Worm (Caenorhabditis elegans) whole organism, young adult: ENCODE measurements around the gene cua-1.
"Not testable (repeated sequence)": the region's sequence is repeated elsewhere in the genome, so short reads cannot be mapped to it uniquely, and the experiment has no call there.

Source experiments
- B0261.1 ChIP-seq: sonication (generic microtip); optimal IDR thresholded peaks from 2 replicates; lab custom pipeline; 2016; ENCODE audit warnings: mild to moderate bottlenecking, missing genetic modification characterization, moderate library complexity, missing compliant biosample characterization
- B0336.3 ChIP-seq: fragments of 200-800 bp; sonication (Bioruptor generic); IDR thresholded peaks from 2 replicates; pipeline ENCODE4 v1.3.6; 2022; ENCODE audit warnings: missing genetic modification characterization, missing compliant biosample characterization
- C06A6.2 ChIP-seq: fragments of 200-800 bp; sonication (Bioruptor generic); conservative IDR thresholded peaks from 2 replicates; pipeline ENCODE4 v1.3.6; 2022; ENCODE audit warnings: missing genetic modification characterization, missing compliant biosample characterization
- F22D6.2 ChIP-seq: sonication (generic microtip); optimal IDR thresholded peaks from 2 replicates; lab custom pipeline; 2016; ENCODE audit warnings: mild to moderate bottlenecking, missing genetic modification characterization, missing compliant biosample characterization
- F33H1.4 ChIP-seq: fragments of 200-800 bp; sonication (Bioruptor generic); IDR thresholded peaks from 2 replicates; pipeline ENCODE4 v1.3.6; 2022; ENCODE audit warnings: missing genetic modification reagents, missing genetic modification characterization, missing compliant biosample characterization
- F57A8.1 ChIP-seq: fragments of 200-800 bp; sonication (Bioruptor generic); optimal IDR thresholded peaks from 2 replicates; lab custom pipeline; 2018; ENCODE audit warnings: mild to moderate bottlenecking, missing genetic modification characterization, moderate library complexity, missing compliant biosample characterization
- Y53G8AR.9 ChIP-seq: fragments of 200-800 bp; sonication (Bioruptor generic); conservative IDR thresholded peaks from 2 replicates; pipeline ENCODE4 v1.3.6; 2022; ENCODE audit warnings: missing genetic modification reagents, missing genetic modification characterization, missing compliant biosample characterization
- Y56A3A.18 ChIP-seq: fragments of 200-800 bp; sonication (Bioruptor generic); IDR thresholded peaks from 2 replicates; pipeline ENCODE4 v1.3.6; 2022; ENCODE audit warnings: missing genetic modification reagents, missing genetic modification characterization, missing compliant biosample characterization
- Y67H2A.10 ChIP-seq: fragments of 200-800 bp; sonication (Bioruptor generic); conservative IDR thresholded peaks from 2 replicates; pipeline ENCODE4 v1.3.6; 2022; ENCODE audit warnings: missing genetic modification reagents, missing genetic modification characterization, missing compliant biosample characterization
- ZK185.1 ChIP-seq: sonication (generic microtip); optimal IDR thresholded peaks from 2 replicates; lab custom pipeline; 2016; ENCODE audit warnings: mild to moderate bottlenecking, missing genetic modification characterization, missing compliant biosample characterization; ENCODE audit not compliant: poor library complexity, severe bottlenecking
- attf-3 ChIP-seq: fragments of 200-800 bp; sonication (Bioruptor generic); conservative IDR thresholded peaks from 2 replicates; pipeline ENCODE4 v1.3.6; 2022; ENCODE audit warnings: missing genetic modification reagents, missing genetic modification characterization, missing compliant biosample characterization
- attf-5 ChIP-seq: fragments of 200-800 bp; sonication (Bioruptor generic); optimal IDR thresholded peaks from 2 replicates; lab custom pipeline; 2018; ENCODE audit warnings: mild to moderate bottlenecking, missing genetic modification characterization, missing compliant biosample characterization
- bed-1 ChIP-seq: fragments of 200-800 bp; sonication (Bioruptor generic); IDR thresholded peaks from 2 replicates; pipeline ENCODE4 v1.3.6; 2022; ENCODE audit warnings: missing genetic modification reagents, missing genetic modification characterization, missing compliant biosample characterization
- cebp-2 ChIP-seq: fragments of 200-800 bp; sonication (Bioruptor generic); IDR thresholded peaks from 2 replicates; pipeline ENCODE4 v1.3.6; 2022; ENCODE audit warnings: missing genetic modification characterization, missing compliant biosample characterization
- ceh-58 ChIP-seq: fragments of 200-800 bp; sonication (Bioruptor generic); IDR thresholded peaks from 2 replicates; pipeline ENCODE4 v1.3.6; 2022; ENCODE audit warnings: missing genetic modification characterization, missing compliant biosample characterization
- dox-1 ChIP-seq: fragments of 200-800 bp; sonication (Bioruptor generic); IDR thresholded peaks from 2 replicates; pipeline ENCODE4 v1.3.6; 2022; ENCODE audit warnings: missing genetic modification reagents, missing genetic modification characterization, missing compliant biosample characterization
- dpl-1 ChIP-seq: fragments of 150-350 bp; optimal IDR thresholded peaks from 2 replicates; lab custom pipeline; 2014; ENCODE audit warnings: missing biosample characterization, missing genetic modification reagents, missing genetic modification characterization
- ets-4 ChIP-seq: fragments of 200-800 bp; sonication (Bioruptor generic); optimal IDR thresholded peaks from 2 replicates; lab custom pipeline; 2018; ENCODE audit warnings: mild to moderate bottlenecking, missing genetic modification characterization, missing compliant biosample characterization
- hmg-1.2 ChIP-seq: fragments of 200-800 bp; sonication (Bioruptor generic); IDR thresholded peaks from 2 replicates; pipeline ENCODE4 v1.3.6; 2022; ENCODE audit warnings: missing genetic modification reagents, missing genetic modification characterization, missing compliant biosample characterization
- hmg-20 ChIP-seq: fragments of 200-800 bp; sonication (Bioruptor generic); IDR thresholded peaks from 2 replicates; pipeline ENCODE4 v1.3.6; 2022; ENCODE audit warnings: missing genetic modification reagents, missing genetic modification characterization, missing compliant biosample characterization
- let-607 ChIP-seq, 2 experiments: fragments of 200-800 bp in 1 of 2; sonication (Bioruptor generic) in 1 of 2; sonication (generic microtip) in 1 of 2; optimal IDR thresholded peaks; 2 replicates each; lab custom pipeline; 2016 to 2018; ENCODE audit warnings: mild to moderate bottlenecking in 2 of 2, missing compliant biosample characterization in 2 of 2, missing genetic modification characterization in 2 of 2, moderate library complexity in 2 of 2, missing genotype in 1 of 2
- lsl-1 ChIP-seq: fragments of 200-800 bp; sonication (Bioruptor generic); optimal IDR thresholded peaks from 2 replicates; lab custom pipeline; 2018; ENCODE audit warnings: mild to moderate bottlenecking, missing genetic modification characterization, moderate library complexity, missing compliant biosample characterization
- mel-28 ChIP-seq: sonication (generic microtip); optimal IDR thresholded peaks from 2 replicates; lab custom pipeline; 2016; ENCODE audit warnings: borderline replicate concordance, mild to moderate bottlenecking, missing genetic modification characterization, missing compliant biosample characterization
- mes-4 ChIP-seq: sonication (generic microtip); optimal IDR thresholded peaks from 2 replicates; lab custom pipeline; 2016; ENCODE audit warnings: missing genotype, missing genetic modification characterization, missing compliant biosample characterization
- nfyb-1 ChIP-seq: fragments of 200-800 bp; sonication (Bioruptor generic); IDR thresholded peaks from 2 replicates; pipeline ENCODE4 v1.3.6; 2022; ENCODE audit warnings: missing genetic modification reagents, missing genetic modification characterization, missing compliant biosample characterization
- nhr-179 ChIP-seq: sonication (generic microtip); optimal IDR thresholded peaks from 2 replicates; lab custom pipeline; 2016; ENCODE audit warnings: mild to moderate bottlenecking, missing genetic modification characterization, missing compliant biosample characterization
- nhr-90 ChIP-seq: sonication (generic microtip); optimal IDR thresholded peaks from 2 replicates; lab custom pipeline; 2016; ENCODE audit warnings: missing genotype, mild to moderate bottlenecking, missing genetic modification characterization, missing compliant biosample characterization
- rpc-1 ChIP-seq, 2 experiments: fragments of 150-350 bp in 1 of 2; sonication (generic microtip) in 1 of 2; optimal IDR thresholded peaks; 2 replicates each; lab custom pipeline; 2014 to 2018; ENCODE audit warnings: missing biosample characterization in 1 of 2, missing genetic modification characterization in 1 of 2, missing genetic modification reagents in 1 of 2, missing genotype in 1 of 2
- sea-2 ChIP-seq: fragments of 200-800 bp; sonication (Bioruptor generic); IDR thresholded peaks from 2 replicates; pipeline ENCODE4 v1.3.6; 2022; ENCODE audit warnings: missing genetic modification characterization, missing compliant biosample characterization
- snpc-1.1 ChIP-seq: sonication (generic microtip); optimal IDR thresholded peaks from 2 replicates; lab custom pipeline; 2017; ENCODE audit warnings: missing genetic modification characterization, mild to moderate bottlenecking, missing compliant biosample characterization, antibody characterized with exemption, moderate library complexity, missing genotype, missing genetic modification reagents; ENCODE audit not compliant: insufficient read depth
- snpc-3.4 ChIP-seq: sonication (generic microtip); optimal IDR thresholded peaks from 2 replicates; lab custom pipeline; 2017; ENCODE audit warnings: missing genetic modification characterization, mild to moderate bottlenecking, missing compliant biosample characterization, antibody characterized with exemption, moderate library complexity, missing genotype, missing genetic modification reagents
- tbp1 ChIP-seq: fragments of 200-800 bp; sonication (Bioruptor generic); optimal IDR thresholded peaks from 2 replicates; lab custom pipeline; 2018; ENCODE audit warnings: mild to moderate bottlenecking, missing genetic modification characterization, missing compliant biosample characterization
- zfh-2 ChIP-seq: fragments of 200-800 bp; sonication (Bioruptor generic); conservative IDR thresholded peaks from 2 replicates; pipeline ENCODE4 v1.3.6; 2022; ENCODE audit warnings: missing genetic modification reagents, missing genetic modification characterization, missing compliant biosample characterization

Gene cua-1

ce11 chrIII:13405504-13405903 lies 49.6 kb downstream of the cua-1 start, which contains the start of gene nas-1:
Gene nas-1 (plus strand): TSS chrIII:13405804.
- TF ChIP-seq mes-4 (tag; lab: Kevin White, UChicago) (no peak), F57A8.1 (GFP tag; lab: Kevin White, UChicago) (no peak), cebp-2 (GFP tag; lab: Robert Waterston, UW) (no peak), sea-2 (GFP tag; lab: Robert Waterston, UW) (no peak), ets-4 (GFP tag; lab: Kevin White, UChicago) (no peak), attf-3 (GFP tag; lab: Robert Waterston, UW) (no peak), C06A6.2 (GFP tag; lab: Robert Waterston, UW) (no peak), attf-5 (GFP tag; lab: Kevin White, UChicago) (no peak), B0336.3 (no peak), Y67H2A.10 (GFP tag; lab: Robert Waterston, UW) (no peak), ZK185.1 (tag; lab: Kevin White, UChicago) (no peak), Y53G8AR.9 (GFP tag; lab: Robert Waterston, UW) (no peak), bed-1 (GFP tag; lab: Robert Waterston, UW) (no peak), mel-28 (tag; lab: Kevin White, UChicago) (no peak)
- TF ChIP-seq, all 124 proteins: peak for 0

ce11 chrIII:13404418-13404817 lies 50.7 kb downstream of the cua-1 start, which contains the start of gene ttr-52:
Gene ttr-52 (plus strand): TSS chrIII:13404718.
- TF ChIP-seq cebp-2 (GFP tag; lab: Robert Waterston, UW) (no peak), ceh-58 (no peak), nhr-90 (tag; lab: Kevin White, UChicago) (no peak), snpc-3.4 (tag; lab: Kevin White, UChicago) (no peak), zfh-2 (GFP tag; lab: Robert Waterston, UW) (no peak), B0336.3 (no peak), F33H1.4 (GFP tag; lab: Robert Waterston, UW) (no peak)

- TF ChIP-seq rpc-1 (optimal IDR thresholded peaks at IDR 0.05; lab: Kevin White, UChicago) (no peak), rpc-1 (tag; optimal IDR thresholded peaks at IDR 0.05; lab: Kevin White, UChicago) (no peak), F22D6.2 (tag; lab: Kevin White, UChicago) (no peak), hmg-1.2 (GFP tag; lab: Robert Waterston, UW) (no peak; the same call in none of the 2 replicates), nfyb-1 (GFP tag; lab: Robert Waterston, UW) (no peak), tbp1 (GFP tag; lab: Kevin White, UChicago) (no peak), let-607 (tag; optimal IDR thresholded peaks at IDR 0.05; lab: Kevin White, UChicago) (no peak), Y56A3A.18 (no peak), bed-1 (GFP tag; lab: Robert Waterston, UW) (no peak), B0261.1 (tag; lab: Kevin White, UChicago) (no peak), lsl-1 (GFP tag; lab: Kevin White, UChicago) (no peak), dox-1 (no peak), dpl-1 (GFP tag; lab: Kevin White, UChicago) (no peak), ceh-58 (no peak), nhr-90 (tag; lab: Kevin White, UChicago) (no peak)
Measured at ce11 chrIII:13402934-13403333, 52.2 kb downstream of the cua-1 start, which contains the start of gene mig-18. Gene mig-18 (plus strand): TSS chrIII:13403234.

- not testable (repeated sequence) for TF ChIP-seq nhr-179 (tag; lab: Kevin White, UChicago); snpc-1.1 (tag; lab: Kevin White, UChicago); hmg-20 (GFP tag; lab: Robert Waterston, UW)
Measured at ce11 chrIII:13401673-13402258, 53.3 kb downstream of the cua-1 start, which contains the start of the genes srlf-9 and srlf-10. Gene srlf-9 (minus strand): TSS chrIII:13401773. Gene srlf-10 (plus strand): TSS chrIII:13402208.
